Fruit fly (Drosophila melanogaster): ENCODE measurements around the gene Axs.
A peak's percentile ranks its signal among the peaks of the same experiment; 100 is the strongest.

Axs gene

DNA sequence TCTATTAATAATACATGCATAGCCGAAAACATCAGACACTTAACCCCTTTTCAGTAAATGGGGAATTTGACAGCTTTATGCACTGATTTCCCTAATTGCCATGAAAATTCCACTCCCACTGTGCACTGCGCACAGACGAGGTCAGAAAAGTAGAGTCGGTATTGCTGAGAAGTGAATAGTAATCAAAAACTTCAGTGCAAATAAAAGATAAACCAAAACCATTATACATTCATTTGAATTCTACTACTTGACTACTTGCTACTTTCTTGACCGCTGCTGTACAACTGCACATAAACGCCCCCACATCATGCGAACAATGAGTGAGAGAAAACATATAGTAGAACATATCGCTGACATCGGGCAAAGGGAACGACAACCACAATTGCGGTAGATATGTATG is 7.7 kb upstream of the Axs start (continued):
- TF ChIP-seq peb (GFP tag; IDR thresholded peaks at IDR 0.05) (peak; percentile 67), gem (tag; optimal IDR thresholded peaks at IDR 0.05) (peak; percentile 88), CG43689 (GFP tag; IDR thresholded peaks at IDR 0.05) (no peak), Hr78 (GFP tag; optimal IDR thresholded peaks at IDR 0.05) (peak in 1 of 2 experiments; percentile 65), CG11695 (GFP tag; IDR thresholded peaks at IDR 0.05) (peak; percentile 83), ci (GFP tag; IDR thresholded peaks at IDR 0.05) (peak; percentile 97), CG13287 (GFP tag; IDR thresholded peaks at IDR 0.05; ENCODE audit: partially characterized antibody) (no peak), cato (GFP tag; optimal IDR thresholded peaks at IDR 0.05; ENCODE audit: borderline replicate concordance) (peak; percentile 68), slou (GFP tag; optimal IDR thresholded peaks at IDR 0.05) (peak; percentile 63), B-H1 (GFP tag; IDR thresholded peaks at IDR 0.05) (peak; percentile 83), CG1832 (GFP tag; optimal IDR thresholded peaks at IDR 0.05) (no peak), sob (GFP tag; IDR thresholded peaks at IDR 0.05) (peak; percentile 83), Neu2 (GFP tag; optimal IDR thresholded peaks at IDR 0.05; ENCODE audit: borderline replicate concordance) (no peak), CG17361 (GFP tag; IDR thresholded peaks at IDR 0.05) (peak; percentile 85), CG7556 (GFP tag; optimal IDR thresholded peaks at IDR 0.05) (peak; percentile 64), sr (GFP tag; IDR thresholded peaks at IDR 0.05) (peak; percentile 92), scrt (GFP tag; optimal IDR thresholded peaks at IDR 0.05) (peak; percentile 39), pb (GFP tag; optimal IDR thresholded peaks at IDR 0.05) (peak; percentile 86), ash1 (GFP tag; optimal IDR thresholded peaks at IDR 0.05) (peak; percentile 6), CG11093 (GFP tag; IDR thresholded peaks at IDR 0.05) (peak; percentile 85; the same call in 2 of the 3 replicates), Rfx (GFP tag; IDR thresholded peaks at IDR 0.05) (peak; percentile 78), Doc2 (GFP tag; IDR thresholded peaks at IDR 0.05) (peak; percentile 12; the same call in 1 of the 2 replicates), lbe (GFP tag; optimal IDR thresholded peaks at IDR 0.05) (no peak), Hr39 (optimal IDR thresholded peaks at IDR 0.05) (no peak), CG7372 (GFP tag; IDR thresholded peaks at IDR 0.05) (peak; percentile 74; the same call in 1 of the 2 replicates), CG12071 (GFP tag; optimal IDR thresholded peaks at IDR 0.05) (peak; percentile 88), fd96Cb (tag; optimal IDR thresholded peaks at IDR 0.05) (peak; percentile 89), Taf1 (GFP tag; IDR thresholded peaks at IDR 0.05) (0 out of 2 replicates have a peak, but pooled peaks have one; percentile 33), Atf-2 (GFP tag; optimal IDR thresholded peaks at IDR 0.05) (peak; percentile 69), Abd-B (GFP tag; optimal IDR thresholded peaks at IDR 0.05) (peak; percentile 76), HHEX (GFP tag; optimal IDR thresholded peaks at IDR 0.05) (peak; percentile 75), CG14014 (GFP tag; IDR thresholded peaks at IDR 0.05) (peak; percentile 86), da (GFP tag; optimal IDR thresholded peaks at IDR 0.05) (peak; percentile 29), CG4282 (GFP tag; optimal IDR thresholded peaks at IDR 0.05) (peak; percentile 61), CG9609 (GFP tag; optimal IDR thresholded peaks at IDR 0.05) (peak; percentile 82), Chrac-16 (GFP tag; optimal IDR thresholded peaks at IDR 0.05) (peak; percentile 86), CG8281 (tag; optimal IDR thresholded peaks at IDR 0.05) (peak; percentile 36), Tbp (GFP tag; optimal IDR thresholded peaks at IDR 0.05) (no peak), Bdp1 (GFP tag; optimal IDR thresholded peaks at IDR 0.05) (peak; percentile 73), insv (GFP tag; optimal IDR thresholded peaks at IDR 0.05) (no peak), sima (GFP tag; optimal IDR thresholded peaks at IDR 0.05) (peak; percentile 48), fd102C (GFP tag; optimal IDR thresholded peaks at IDR 0.05) (peak; percentile 25), org-1 (GFP tag; optimal IDR thresholded peaks at IDR 0.05) (peak; percentile 82), CG8388 (GFP tag; optimal IDR thresholded peaks at IDR 0.05) (peak; percentile 90), knrl (GFP tag; IDR thresholded peaks at IDR 0.05; ENCODE audit: partially characterized antibody) (no peak), gro (GFP tag; optimal IDR thresholded peaks at IDR 0.05) (peak; percentile 32), HLH54F (GFP tag; optimal IDR thresholded peaks at IDR 0.05) (peak; percentile 66), dati (GFP tag; IDR thresholded peaks at IDR 0.05) (peak; percentile 83), Ravus (GFP tag; IDR thresholded peaks at IDR 0.05) (peak; percentile 37; the same call in 1 of the 2 replicates), CG6254 (GFP tag; optimal IDR thresholded peaks at IDR 0.05) (peak; percentile 86), CG7745 (tag; optimal IDR thresholded peaks at IDR 0.05) (no peak)

All from whole organism, embryonic.